Worm (Caenorhabditis elegans): ENCODE data around the gene F14H12.8.

Gene F14H12.8

DNA sequence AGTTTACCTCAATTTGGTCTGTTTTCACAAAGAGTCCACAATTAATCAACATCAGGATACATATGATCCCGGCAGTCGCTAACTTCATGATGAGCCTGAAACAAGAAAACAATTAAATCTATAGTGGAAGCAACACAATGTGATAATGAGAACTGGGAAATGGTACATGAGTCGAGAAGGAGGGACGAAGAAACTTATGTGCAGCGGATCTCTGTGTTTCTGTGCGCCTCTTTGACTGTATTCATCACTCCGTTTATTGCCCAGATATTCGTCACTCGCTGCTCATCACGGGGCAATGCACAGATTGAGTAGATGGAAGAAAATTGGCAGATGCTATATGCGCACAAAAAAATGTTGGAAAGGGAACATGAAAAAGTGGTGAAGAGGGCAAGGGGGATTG, 1.5 kb upstream of the F14H12.8 start, which contains the start of gene R160.3:
Gene R160.3, minus strand, starts transcription at position 101 of the 400 bp plus-strand sequence.
- TF ChIP-seq ces-1 (GFP tag; optimal IDR thresholded peaks at IDR 0.05), result no peak
- TF ChIP-seq zip-11 (GFP tag; IDR thresholded peaks at IDR 0.05), result no peak
- no peak for TF ChIP-seq nhr-11 (tag; optimal IDR thresholded peaks at IDR 0.05)
- no peak for TF ChIP-seq dmd-6 (GFP tag; IDR thresholded peaks at IDR 0.05)
- no peak for TF ChIP-seq nhr-76 (tag; optimal IDR thresholded peaks at IDR 0.05)
- TF ChIP-seq nhr-28 (tag; optimal IDR thresholded peaks at IDR 0.05), result no peak
- TF ChIP-seq dve-1 (tag; optimal IDR thresholded peaks at IDR 0.05; ENCODE audit: insufficient read depth), result no peak
- no peak for TF ChIP-seq snpc-4 (tag; optimal IDR thresholded peaks at IDR 0.05)
- no peak for TF ChIP-seq tra-1 (GFP tag; IDR thresholded peaks at IDR 0.05)
- TF ChIP-seq zag-1 (tag; optimal IDR thresholded peaks at IDR 0.05), result no peak
- TF ChIP-seq mep-1 (tag; optimal IDR thresholded peaks at IDR 0.05), result no peak
- TF ChIP-seq daf-16 (GFP tag; optimal IDR thresholded peaks at IDR 0.05), result no peak
- no peak for TF ChIP-seq daf-16 (tag; optimal IDR thresholded peaks at IDR 0.05)
- no peak for TF ChIP-seq lsy-2 (tag; optimal IDR thresholded peaks at IDR 0.05)
- TF ChIP-seq jun-1 (tag; optimal IDR thresholded peaks at IDR 0.05), result no peak
- no peak for TF ChIP-seq Y105C5A.15 (GFP tag; IDR thresholded peaks at IDR 0.05)
- TF ChIP-seq mes-2 (tag; optimal IDR thresholded peaks at IDR 0.05; ENCODE audit: poor library complexity, severe bottlenecking), result no peak
- no peak for TF ChIP-seq duxl-1 (tag; optimal IDR thresholded peaks at IDR 0.05; ENCODE audit: poor library complexity)
- no peak for TF ChIP-seq nhr-237 (tag; optimal IDR thresholded peaks at IDR 0.05)
- no peak for TF ChIP-seq mdl-1 (tag; optimal IDR thresholded peaks at IDR 0.05)

DNA sequence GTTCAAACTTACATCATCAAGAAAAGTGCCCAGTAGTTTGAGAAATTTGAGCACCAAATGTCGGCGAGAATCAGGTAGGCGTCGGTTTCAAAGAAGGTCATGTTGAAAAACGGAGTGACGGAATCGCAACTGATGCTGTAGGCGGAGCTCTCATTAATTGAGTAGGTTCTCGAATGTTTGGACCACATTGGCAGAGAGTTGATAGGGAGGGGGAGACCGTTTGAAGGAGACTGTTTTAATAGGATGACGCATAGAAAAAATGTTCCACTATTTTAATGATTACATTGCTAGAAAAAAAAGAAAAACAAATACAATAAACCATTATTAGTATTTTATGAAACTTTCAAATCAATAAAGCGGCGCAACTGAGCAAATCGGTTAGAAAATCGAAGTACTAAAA, 1.6 kb downstream of the F14H12.8 start, which contains the start of gene F14H12.17:
Gene F14H12.17, minus strand, starts transcription at position 101 of the 400 bp plus-strand sequence.
- TF ChIP-seq pha-4 (GFP tag; IDR thresholded peaks at IDR 0.05) (no peak), pha-4 (tag; optimal IDR thresholded peaks at IDR 0.05) (no peak), zfp-2 (tag; optimal IDR thresholded peaks at IDR 0.05) (no peak), dpl-1 (GFP tag; optimal IDR thresholded peaks at IDR 0.05) (no peak), fkh-10 (GFP tag; optimal IDR thresholded peaks at IDR 0.05) (no peak), ama-1 (optimal IDR thresholded peaks at IDR 0.05) (no peak), hmg-1.1 (GFP tag; IDR thresholded peaks at IDR 0.05) (no peak), unc-39 (tag; optimal IDR thresholded peaks at IDR 0.05) (no peak), jun-1 (tag; optimal IDR thresholded peaks at IDR 0.05) (no peak), ceh-82 (tag; optimal IDR thresholded peaks at IDR 0.05) (no peak), lsy-2 (tag; optimal IDR thresholded peaks at IDR 0.05) (no peak), snpc-4 (tag; optimal IDR thresholded peaks at IDR 0.05) (no peak)

ce11 chrX:4362522-4362921, 2.3 kb downstream of the F14H12.8 start, which contains the start of gene F14H12.7:
F14H12.7 (minus strand) TSS chrX:4362622.
- TF ChIP-seq snpc-1.2 (GFP tag; IDR thresholded peaks at IDR 0.05) (no peak), F10B5.3 (tag; optimal IDR thresholded peaks at IDR 0.05) (no peak), Y105C5A.15 (GFP tag; IDR thresholded peaks at IDR 0.05) (no peak), F44E2.7 (GFP tag; IDR thresholded peaks at IDR 0.05) (no peak), daf-12 (tag; optimal IDR thresholded peaks at IDR 0.05) (no peak), saeg-2 (GFP tag; IDR thresholded peaks at IDR 0.05) (no peak), ceh-82 (tag; optimal IDR thresholded peaks at IDR 0.05) (no peak), Y75B8A.6 (GFP tag; IDR thresholded peaks at IDR 0.05) (no peak), F26F4.8 (GFP tag; conservative IDR thresholded peaks at IDR 0.05) (no peak), nhr-102 (tag; optimal IDR thresholded peaks at IDR 0.05) (no peak), nhr-42 (GFP tag; IDR thresholded peaks at IDR 0.05) (no peak), sdz-12 (GFP tag; optimal IDR thresholded peaks at IDR 0.05) (no peak), ztf-11 (tag; optimal IDR thresholded peaks at IDR 0.05) (no peak), lin-39 (tag; optimal IDR thresholded peaks at IDR 0.05) (no peak), hif-1 (tag; optimal IDR thresholded peaks at IDR 0.05) (no peak), ztf-7 (tag; optimal IDR thresholded peaks at IDR 0.05) (no peak)

Measured in whole organism, L4 larva.